Fruit fly (Drosophila melanogaster) whole organism, prepupa: Measurements from ENCODE around the gene CG42853.

Source experiments
- CG10631 ChIP-seq: fragments of 200-800 bp; sonication (Bioruptor generic); optimal IDR thresholded peaks from 2 replicates; lab custom pipeline; 2016; ENCODE audit warnings: missing biosample characterization, missing genetic modification characterization
- CG10669 ChIP-seq: fragments of 200-800 bp; sonication (Bioruptor generic); optimal IDR thresholded peaks from 3 replicates; lab custom pipeline; 2018; ENCODE audit warnings: missing biosample characterization, mild to moderate bottlenecking, missing genetic modification characterization, moderate library complexity
- CG11294 ChIP-seq: fragments of 200-800 bp; sonication (Bioruptor generic); IDR thresholded peaks from 2 replicates; pipeline ENCODE4 v1.3.6; 2022; ENCODE audit warnings: missing biosample characterization, missing genetic modification characterization
- CG11902 ChIP-seq: fragments of 200-800 bp; sonication (Bioruptor generic); optimal IDR thresholded peaks from 3 replicates; lab custom pipeline; 2016; ENCODE audit warnings: missing biosample characterization, missing genetic modification characterization
- CG15336 ChIP-seq: fragments of 200-800 bp; sonication (Bioruptor generic); IDR thresholded peaks from 2 replicates; pipeline ENCODE4 v1.3.6; 2022; ENCODE audit warnings: missing biosample characterization, missing genetic modification characterization
- CG16779 ChIP-seq: fragments of 200-800 bp; sonication (Bioruptor generic); optimal IDR thresholded peaks from 3 replicates; lab custom pipeline; 2017; ENCODE audit warnings: missing biosample characterization, mild to moderate bottlenecking, missing genetic modification characterization
- CG3032 ChIP-seq: fragments of 200-800 bp; optimal IDR thresholded peaks from 2 replicates; lab custom pipeline; 2019; ENCODE audit warnings: missing biosample characterization, mild to moderate bottlenecking, missing genetic modification characterization, moderate library complexity
- CG34406 ChIP-seq: fragments of 200-800 bp; sonication (Bioruptor generic); optimal IDR thresholded peaks from 3 replicates; lab custom pipeline; 2016; ENCODE audit warnings: missing biosample characterization, missing genetic modification characterization
- CG3919 ChIP-seq: fragments of 200-800 bp; sonication (Bioruptor generic); optimal IDR thresholded peaks from 3 replicates; lab custom pipeline; 2016; ENCODE audit warnings: missing biosample characterization, missing genetic modification characterization
- CG4318 ChIP-seq: fragments of 200-800 bp; sonication (Bioruptor generic); optimal IDR thresholded peaks from 3 replicates; lab custom pipeline; 2017; ENCODE audit warnings: missing biosample characterization, mild to moderate bottlenecking, missing genetic modification characterization
- CG6163 ChIP-seq: fragments of 200-800 bp; sonication (Bioruptor generic); IDR thresholded peaks from 3 replicates; pipeline ENCODE4 v1.3.6; 2022; ENCODE audit warnings: missing biosample characterization, missing genetic modification characterization
- CG6276 ChIP-seq: fragments of 200-800 bp; sonication (Bioruptor generic); optimal IDR thresholded peaks from 2 replicates; lab custom pipeline; 2017; ENCODE audit warnings: missing biosample characterization, mild to moderate bottlenecking, missing genetic modification characterization
- CG6792 ChIP-seq: fragments of 200-800 bp; sonication (Bioruptor generic); optimal IDR thresholded peaks from 3 replicates; lab custom pipeline; 2016; ENCODE audit warnings: missing biosample characterization, missing genetic modification characterization
- CG6808 ChIP-seq: fragments of 200-800 bp; sonication (Bioruptor generic); optimal IDR thresholded peaks from 3 replicates; lab custom pipeline; 2017; ENCODE audit warnings: missing biosample characterization, missing genetic modification characterization, mild to moderate bottlenecking, moderate library complexity, missing genetic modification reagents
- CG7368 ChIP-seq: fragments of 200-800 bp; sonication (Bioruptor generic); optimal IDR thresholded peaks from 3 replicates; lab custom pipeline; 2016; ENCODE audit warnings: missing biosample characterization, missing genetic modification characterization
- CG8119 ChIP-seq: fragments of 200-800 bp; sonication (Bioruptor generic); IDR thresholded peaks from 3 replicates; pipeline ENCODE4 v1.3.6; 2022; ENCODE audit warnings: missing biosample characterization, missing genetic modification characterization
- CG8319 ChIP-seq: fragments of 200-800 bp; sonication (Bioruptor generic); optimal IDR thresholded peaks from 3 replicates; lab custom pipeline; 2016; ENCODE audit warnings: missing biosample characterization, missing genetic modification characterization
- CG8632 ChIP-seq: fragments of 200-800 bp; sonication (Bioruptor generic); optimal IDR thresholded peaks from 3 replicates; lab custom pipeline; 2016; ENCODE audit warnings: missing biosample characterization, missing genetic modification characterization
- CG9139 ChIP-seq: fragments of 200-800 bp; sonication (Bioruptor generic); optimal IDR thresholded peaks from 3 replicates; lab custom pipeline; 2017; ENCODE audit warnings: missing biosample characterization, mild to moderate bottlenecking, missing genetic modification characterization
- Eip75B ChIP-seq: fragments of 200-800 bp; sonication (Bioruptor generic); optimal IDR thresholded peaks from 3 replicates; lab custom pipeline; 2016; ENCODE audit warnings: missing biosample characterization, missing genetic modification characterization
- Eip78C ChIP-seq: fragments of 200-800 bp; sonication (Bioruptor generic); peaks from one replicate; lab custom pipeline; 2016; ENCODE audit warnings: missing biosample characterization, missing genetic modification characterization
- Ets21C ChIP-seq: fragments of 200-800 bp; sonication (Bioruptor generic); optimal IDR thresholded peaks from 3 replicates; lab custom pipeline; 2016; ENCODE audit warnings: missing biosample characterization, missing genetic modification characterization
- Ets96B ChIP-seq: fragments of 200-800 bp; optimal IDR thresholded peaks from 2 replicates; lab custom pipeline; 2019; ENCODE audit warnings: missing biosample characterization, mild to moderate bottlenecking, missing genetic modification characterization, moderate library complexity
- Lpt ChIP-seq: fragments of 200-800 bp; sonication (Bioruptor generic); optimal IDR thresholded peaks from 3 replicates; lab custom pipeline; 2016; ENCODE audit warnings: missing biosample characterization, missing genetic modification characterization
- Smox ChIP-seq: fragments of 200-800 bp; sonication (Bioruptor generic); optimal IDR thresholded peaks from 3 replicates; lab custom pipeline; 2016; ENCODE audit warnings: missing biosample characterization, missing genetic modification characterization
- Sox14 ChIP-seq: fragments of 200-800 bp; sonication (Bioruptor generic); optimal IDR thresholded peaks from 3 replicates; lab custom pipeline; 2016; ENCODE audit warnings: missing biosample characterization, missing genetic modification characterization
- Sox15 ChIP-seq: fragments of 200-800 bp; sonication (Bioruptor generic); optimal IDR thresholded peaks from 3 replicates; lab custom pipeline; 2016; ENCODE audit warnings: missing biosample characterization, missing genetic modification characterization
- acj6 ChIP-seq: fragments of 200-800 bp; sonication (Bioruptor generic); optimal IDR thresholded peaks from 3 replicates; lab custom pipeline; 2016; ENCODE audit warnings: missing biosample characterization, missing genetic modification characterization
- dac ChIP-seq: fragments of 200-800 bp; sonication (Bioruptor generic); optimal IDR thresholded peaks from 2 replicates; lab custom pipeline; 2017; ENCODE audit warnings: missing biosample characterization, mild to moderate bottlenecking, missing genetic modification characterization
- eg ChIP-seq: fragments of 200-800 bp; sonication (Bioruptor generic); IDR thresholded peaks from 3 replicates; pipeline ENCODE4 v1.3.6; 2022; ENCODE audit warnings: missing biosample characterization, missing genetic modification characterization
- fd59A ChIP-seq: fragments of 200-800 bp; sonication (Bioruptor generic); optimal IDR thresholded peaks from 2 replicates; lab custom pipeline; 2017; ENCODE audit warnings: missing biosample characterization, mild to moderate bottlenecking, missing genetic modification characterization, missing genetic modification reagents
- net ChIP-seq: fragments of 200-800 bp; sonication (Bioruptor generic); optimal IDR thresholded peaks from 3 replicates; lab custom pipeline; 2016; ENCODE audit warnings: missing biosample characterization, missing genetic modification characterization
- pdm3 ChIP-seq: fragments of 200-800 bp; sonication (Bioruptor generic); optimal IDR thresholded peaks from 3 replicates; lab custom pipeline; 2016; ENCODE audit warnings: missing biosample characterization, missing genetic modification characterization
- salr ChIP-seq, 2 experiments: fragments of 200-800 bp; sonication (Bioruptor generic); optimal IDR thresholded peaks; 3 replicates each; lab custom pipeline; 2016 to 2018; ENCODE audit warnings: missing biosample characterization in 2 of 2, missing genetic modification characterization in 2 of 2, mild to moderate bottlenecking in 1 of 2
- spab ChIP-seq: fragments of 200-800 bp; sonication (Bioruptor generic); optimal IDR thresholded peaks from 2 replicates; lab custom pipeline; 2017; ENCODE audit warnings: missing biosample characterization, mild to moderate bottlenecking, missing genetic modification characterization, missing genetic modification reagents
- ss ChIP-seq, 2 experiments: fragments of 200-800 bp; sonication (Bioruptor generic); optimal IDR thresholded peaks; 2 replicates in 1 of 2; 3 replicates in 1 of 2; lab custom pipeline; 2017 to 2018; ENCODE audit warnings: mild to moderate bottlenecking in 2 of 2, missing biosample characterization in 2 of 2, missing genetic modification characterization in 2 of 2, moderate library complexity in 1 of 2
- svp ChIP-seq: fragments of 200-800 bp; sonication (Bioruptor generic); peaks from one replicate; lab custom pipeline; 2016; ENCODE audit warnings: missing biosample characterization, missing genetic modification characterization
- vri ChIP-seq: fragments of 200-800 bp; sonication (Bioruptor generic); optimal IDR thresholded peaks from 3 replicates; lab custom pipeline; 2016; ENCODE audit warnings: missing biosample characterization, mild to moderate bottlenecking, missing genetic modification characterization

The CG42853 gene

dm6 chr3L:18083994-18084393 lies 37.8 kb downstream of the CG42853 start:
- no peak for TF ChIP-seq CG6792
- no peak for TF ChIP-seq pdm3 (GFP tag; lab: Kevin White, UChicago)
- TF ChIP-seq ss (GFP tag; optimal IDR thresholded peaks at IDR 0.05; lab: Kevin White, UChicago): peak; percentile 3 to 18
- TF ChIP-seq eg (GFP tag; lab: Robert Waterston, UW): no peak

- peak; percentile 57 for TF ChIP-seq Eip78C (GFP tag; lab: Kevin White, UChicago)
- no peak for TF ChIP-seq CG34406
- TF ChIP-seq svp (GFP tag; lab: Kevin White, UChicago): peak; percentile 73
- TF ChIP-seq CG15336 (GFP tag; lab: Robert Waterston, UW): no peak
- TF ChIP-seq, all 60 proteins: peak for 2
These were observed 38.4 kb downstream of the CG42853 start for dm6 chr3L:18083402-18083801.

- TF ChIP-seq Lpt (GFP tag; lab: Kevin White, UChicago) (peak; percentile 63), CG6163 (GFP tag; lab: Robert Waterston, UW) (peak; percentile 44; the same call in 1 of the 3 replicates), CG8119 (0 out of 3 replicates have a peak, but pooled peaks have one; percentile 15), CG3032 (tag; lab: Kevin White, UChicago) (no peak), ss (GFP tag; optimal IDR thresholded peaks at IDR 0.05; lab: Kevin White, UChicago) (peak in 1 of 2 experiments; percentile 40), Eip75B (GFP tag; lab: Kevin White, UChicago) (peak; percentile 19), CG15336 (GFP tag; lab: Robert Waterston, UW) (no peak)
These were observed 39.8 kb downstream of the CG42853 start for dm6 chr3L:18081957-18082356.

- no peak for TF ChIP-seq CG7368 (GFP tag; lab: Kevin White, UChicago)
- TF ChIP-seq ss (GFP tag; optimal IDR thresholded peaks at IDR 0.05; lab: Kevin White, UChicago): no peak
- TF ChIP-seq CG16779: no peak
- TF ChIP-seq CG6276 (GFP tag; lab: Kevin White, UChicago): no peak
- TF ChIP-seq CG8319 (GFP tag; lab: Kevin White, UChicago): no peak
- TF ChIP-seq eg (GFP tag; lab: Robert Waterston, UW): no peak
- TF ChIP-seq Ets96B (tag; lab: Kevin White, UChicago): no peak
- no peak for TF ChIP-seq CG11902
- TF ChIP-seq CG8119: no peak
- TF ChIP-seq CG10631 (GFP tag; lab: Kevin White, UChicago): peak; percentile 15
- peak; percentile 11 for TF ChIP-seq svp (GFP tag; lab: Kevin White, UChicago)
- peak; percentile 70 for TF ChIP-seq Eip78C (GFP tag; lab: Kevin White, UChicago)
- peak in 1 of 2 experiments; percentile 53 for TF ChIP-seq salr (GFP tag; optimal IDR thresholded peaks at IDR 0.05; lab: Kevin White, UChicago)
- no peak for TF ChIP-seq CG9139 (GFP tag; lab: Kevin White, UChicago)
- TF ChIP-seq CG4318 (GFP tag; lab: Kevin White, UChicago): no peak
- TF ChIP-seq Sox15 (GFP tag; lab: Kevin White, UChicago): no peak
- no peak for TF ChIP-seq Ets21C (GFP tag; lab: Kevin White, UChicago)
- no peak for TF ChIP-seq Sox14
- no peak for TF ChIP-seq CG8632 (GFP tag; lab: Kevin White, UChicago)
- no peak for TF ChIP-seq CG11294 (GFP tag; lab: Robert Waterston, UW)
- peak; percentile 11 for TF ChIP-seq fd59A (GFP tag; lab: Kevin White, UChicago)
- no peak for TF ChIP-seq vri (GFP tag; lab: Kevin White, UChicago)
- no peak for TF ChIP-seq Smox (GFP tag; lab: Kevin White, UChicago)
- no peak for TF ChIP-seq net (GFP tag; lab: Kevin White, UChicago)
- peak; percentile 17 for TF ChIP-seq CG3919 (GFP tag; lab: Kevin White, UChicago)
- TF ChIP-seq Eip75B (GFP tag; lab: Kevin White, UChicago): no peak
- TF ChIP-seq dac (GFP tag; lab: Kevin White, UChicago): no peak
- peak; percentile 3 for TF ChIP-seq acj6 (GFP tag; lab: Kevin White, UChicago)
- peak; percentile 2 for TF ChIP-seq CG3032 (tag; lab: Kevin White, UChicago)
- peak; percentile 14 for TF ChIP-seq spab (GFP tag; lab: Kevin White, UChicago)
- peak; percentile 39 for TF ChIP-seq CG10669 (GFP tag; lab: Kevin White, UChicago)
- peak; percentile 28 for TF ChIP-seq CG6808 (GFP tag; lab: Kevin White, UChicago)
These were observed 40.3 kb downstream of the CG42853 start for dm6 chr3L:18081494-18081893.
